Fruit fly (Drosophila melanogaster) whole organism, embryonic: ENCODE results near the gene DopEcR.

ENCODE experiments used
- ATbp ChIP-seq: fragments of 200-800 bp; sonication (Bioruptor generic); optimal IDR thresholded peaks from 2 replicates; lab custom pipeline; 2017; ENCODE audit warnings: missing biosample characterization, mild to moderate bottlenecking, missing genetic modification characterization, missing genetic modification reagents
- Aef1 ChIP-seq: fragments of 200-800 bp; sonication (Bioruptor generic); IDR thresholded peaks from 3 replicates; pipeline ENCODE4 v1.3.6; 2022; ENCODE audit warnings: missing biosample characterization, missing genetic modification characterization
- CG10267 ChIP-seq: fragments of 200-800 bp; sonication (Bioruptor generic); optimal IDR thresholded peaks from 2 replicates; lab custom pipeline; 2018; ENCODE audit warnings: missing biosample characterization, mild to moderate bottlenecking, missing genetic modification characterization, moderate library complexity
- CG10462 ChIP-seq: fragments of 200-800 bp; sonication (Bioruptor generic); optimal IDR thresholded peaks from 2 replicates; lab custom pipeline; 2016; ENCODE audit warnings: missing biosample characterization, missing genetic modification characterization
- CG10979 ChIP-seq: fragments of 200-800 bp; sonication (Bioruptor generic); optimal IDR thresholded peaks from 2 replicates; lab custom pipeline; 2018; ENCODE audit warnings: missing biosample characterization, mild to moderate bottlenecking, missing genetic modification characterization, moderate library complexity
- CG17568 ChIP-seq: fragments of 200-800 bp; sonication (Bioruptor generic); optimal IDR thresholded peaks from 2 replicates; lab custom pipeline; 2018; ENCODE audit warnings: missing biosample characterization, mild to moderate bottlenecking, missing genetic modification characterization, moderate library complexity
- CG17802 ChIP-seq: fragments of 200-800 bp; sonication (Bioruptor generic); optimal IDR thresholded peaks from 2 replicates; lab custom pipeline; 2018; ENCODE audit warnings: missing biosample characterization, mild to moderate bottlenecking, missing genetic modification characterization, moderate library complexity
- CG18262 ChIP-seq: fragments of 200-800 bp; optimal IDR thresholded peaks from 3 replicates; lab custom pipeline; 2019; ENCODE audit warnings: missing biosample characterization, mild to moderate bottlenecking, missing genetic modification characterization, moderate library complexity
- CG2120 ChIP-seq: fragments of 200-800 bp; sonication (Bioruptor generic); optimal IDR thresholded peaks from 3 replicates; lab custom pipeline; 2016; ENCODE audit warnings: missing biosample characterization, missing genetic modification characterization
- CG2678 ChIP-seq: fragments of 200-800 bp; sonication (Bioruptor generic); optimal IDR thresholded peaks from 3 replicates; lab custom pipeline; 2019; ENCODE audit warnings: missing biosample characterization, mild to moderate bottlenecking, missing genetic modification characterization, moderate library complexity
- CG31365 ChIP-seq: fragments of 200-800 bp; sonication (Bioruptor generic); optimal IDR thresholded peaks from 2 replicates; lab custom pipeline; 2018; ENCODE audit warnings: missing biosample characterization, mild to moderate bottlenecking, missing genetic modification characterization
- CG31441 ChIP-seq: fragments of 200-800 bp; sonication (Bioruptor generic); IDR thresholded peaks from 2 replicates; pipeline ENCODE4 v1.3.6; 2022; ENCODE audit warnings: missing biosample characterization, missing genetic modification characterization
- CG6791 ChIP-seq: fragments of 200-800 bp; sonication (Bioruptor generic); IDR thresholded peaks from 3 replicates; pipeline ENCODE4 v1.3.6; 2022; ENCODE audit warnings: missing biosample characterization, missing genetic modification characterization; ENCODE audit not compliant: partially characterized antibody
- CG8281 ChIP-seq: fragments of 200-800 bp; sonication (Bioruptor generic); optimal IDR thresholded peaks from 2 replicates; lab custom pipeline; 2018; ENCODE audit warnings: missing biosample characterization, mild to moderate bottlenecking, missing genetic modification characterization, moderate library complexity
- CG8765 ChIP-seq: fragments of 200-800 bp; sonication (Bioruptor generic); IDR thresholded peaks from 2 replicates; pipeline ENCODE4 v1.3.6; 2022; ENCODE audit warnings: missing biosample characterization, missing genetic modification characterization
- CG8944 ChIP-seq: fragments of 200-800 bp; sonication (Bioruptor generic); optimal IDR thresholded peaks from 3 replicates; lab custom pipeline; 2016; ENCODE audit warnings: missing biosample characterization, missing genetic modification characterization
- CG9727 ChIP-seq: fragments of 200-800 bp; sonication (Bioruptor generic); optimal IDR thresholded peaks from 3 replicates; lab custom pipeline; 2017; ENCODE audit warnings: missing biosample characterization, mild to moderate bottlenecking, missing genetic modification characterization
- Chrac-16 ChIP-seq: fragments of 200-800 bp; sonication (Bioruptor generic); optimal IDR thresholded peaks from 3 replicates; lab custom pipeline; 2016; ENCODE audit warnings: missing biosample characterization, missing genetic modification characterization
- Dad ChIP-seq: fragments of 200-800 bp; sonication (Bioruptor generic); optimal IDR thresholded peaks from 3 replicates; lab custom pipeline; 2016; ENCODE audit warnings: missing biosample characterization, missing genetic modification characterization
- E2f1 ChIP-seq: fragments of 200-800 bp; sonication (Bioruptor generic); IDR thresholded peaks from 2 replicates; pipeline ENCODE4 v1.3.6; 2022; ENCODE audit warnings: missing biosample characterization, missing genetic modification characterization
- Ets65A ChIP-seq: fragments of 200-800 bp; sonication (Bioruptor generic); peaks from one replicate; lab custom pipeline; 2016; ENCODE audit warnings: missing biosample characterization, missing genetic modification characterization
- Fer3 ChIP-seq: fragments of 200-800 bp; sonication (Bioruptor generic); optimal IDR thresholded peaks from 2 replicates; lab custom pipeline; 2018; ENCODE audit warnings: missing biosample characterization, mild to moderate bottlenecking, missing genetic modification characterization, moderate library complexity
- H2.0 ChIP-seq: fragments of 200-800 bp; sonication (Bioruptor generic); IDR thresholded peaks from 2 replicates; pipeline ENCODE4 v1.3.6; 2022; ENCODE audit warnings: missing biosample characterization, missing genetic modification characterization
- HLH3B ChIP-seq: fragments of 200-800 bp; sonication (Bioruptor generic); IDR thresholded peaks from 2 replicates; pipeline ENCODE4 v1.3.6; 2022; ENCODE audit warnings: missing biosample characterization, missing genetic modification characterization
- Hr51 ChIP-seq, 2 experiments: fragments of 200-800 bp; sonication (Bioruptor generic); optimal IDR thresholded peaks; 2 replicates in 1 of 2; 3 replicates in 1 of 2; lab custom pipeline; 2016 to 2018; ENCODE audit warnings: missing biosample characterization in 2 of 2, missing genetic modification characterization in 2 of 2, mild to moderate bottlenecking in 1 of 2, moderate library complexity in 1 of 2
- Nf-YA ChIP-seq: fragments of 200-800 bp; sonication (Bioruptor generic); IDR thresholded peaks from 2 replicates; pipeline ENCODE4 v1.3.6; 2022; ENCODE audit warnings: missing biosample characterization, missing genetic modification characterization
- Ptx1 ChIP-seq: fragments of 200-800 bp; sonication (Bioruptor generic); IDR thresholded peaks from 2 replicates; pipeline ENCODE4 v1.3.6; 2022; ENCODE audit warnings: missing biosample characterization, missing genetic modification characterization
- Rfx ChIP-seq: fragments of 200-800 bp; sonication (Bioruptor generic); IDR thresholded peaks from 2 replicates; pipeline ENCODE4 v1.3.6; 2022; ENCODE audit warnings: missing biosample characterization, missing genetic modification characterization
- Sox102F ChIP-seq: fragments of 200-800 bp; sonication (Bioruptor generic); optimal IDR thresholded peaks from 2 replicates; lab custom pipeline; 2018; ENCODE audit warnings: missing biosample characterization, mild to moderate bottlenecking, missing genetic modification characterization, moderate library complexity
- Ssrp ChIP-seq: fragments of 200-800 bp; sonication (Bioruptor generic); optimal IDR thresholded peaks from 2 replicates; lab custom pipeline; 2018; ENCODE audit warnings: missing biosample characterization, mild to moderate bottlenecking, missing genetic modification characterization, moderate library complexity
- az2 ChIP-seq: fragments of 200-800 bp; sonication (Bioruptor generic); optimal IDR thresholded peaks from 3 replicates; lab custom pipeline; 2016; ENCODE audit warnings: missing biosample characterization, missing genetic modification characterization
- bsh ChIP-seq, 2 experiments: fragments of 200-800 bp; sonication (Bioruptor generic); optimal IDR thresholded peaks; 2 replicates each; lab custom pipeline; 2017 to 2018; ENCODE audit warnings: mild to moderate bottlenecking in 2 of 2, missing biosample characterization in 2 of 2, missing genetic modification characterization in 2 of 2, moderate library complexity in 1 of 2
- caup ChIP-seq: fragments of 200-800 bp; sonication (Bioruptor generic); optimal IDR thresholded peaks from 3 replicates; lab custom pipeline; 2017; ENCODE audit warnings: missing biosample characterization, mild to moderate bottlenecking, missing genetic modification characterization, moderate library complexity; ENCODE audit not compliant: severe bottlenecking
- chif ChIP-seq, 2 experiments: fragments of 200-800 bp; sonication (Bioruptor generic); optimal IDR thresholded peaks; 3 replicates each; lab custom pipeline; 2016; ENCODE audit warnings: missing biosample characterization in 2 of 2, missing genetic modification characterization in 2 of 2
- dati ChIP-seq: fragments of 200-800 bp; sonication (Bioruptor generic); IDR thresholded peaks from 2 replicates; pipeline ENCODE4 v1.3.6; 2022; ENCODE audit warnings: missing biosample characterization, missing genetic modification characterization
- gro ChIP-seq: fragments of 200-800 bp; sonication (Bioruptor generic); optimal IDR thresholded peaks from 2 replicates; lab custom pipeline; 2016; ENCODE audit warnings: missing biosample characterization, missing genetic modification characterization
- hbn ChIP-seq: fragments of 200-800 bp; sonication (Bioruptor generic); IDR thresholded peaks from 2 replicates; pipeline ENCODE4 v1.3.6; 2022; ENCODE audit warnings: missing biosample characterization, missing genetic modification characterization; ENCODE audit not compliant: partially characterized antibody
- hkb ChIP-seq, 2 experiments: fragments of 200-800 bp in 1 of 2; fragments of >200 bp in 1 of 2; sonication (Bioruptor generic) in 1 of 2; IDR thresholded peaks in 1 of 2; optimal IDR thresholded peaks in 1 of 2; 2 replicates each; pipeline versions ENCODE4 v1.3.6 to Lab custom; 2017 to 2022; ENCODE audit warnings: missing biosample characterization in 1 of 2, missing genetic modification characterization in 1 of 2
- jigr1 ChIP-seq: fragments of 200-800 bp; sonication (Bioruptor generic); IDR thresholded peaks from 3 replicates; pipeline ENCODE4 v1.3.6; 2022; ENCODE audit warnings: missing biosample characterization, missing genetic modification characterization
- lilli ChIP-seq: fragments of 200-800 bp; sonication (Bioruptor generic); optimal IDR thresholded peaks from 3 replicates; lab custom pipeline; 2016; ENCODE audit warnings: missing biosample characterization, missing genetic modification characterization
- lmd ChIP-seq: fragments of 200-800 bp; sonication (Bioruptor generic); IDR thresholded peaks from 2 replicates; pipeline ENCODE4 v1.3.6; 2022; ENCODE audit warnings: missing biosample characterization, missing genetic modification characterization
- lov ChIP-seq, 2 experiments: fragments of 200-800 bp in 1 of 2; fragments of >200 bp in 1 of 2; sonication (Bioruptor generic) in 1 of 2; IDR thresholded peaks in 1 of 2; optimal IDR thresholded peaks in 1 of 2; 2 replicates in 1 of 2; 3 replicates in 1 of 2; pipeline versions ENCODE4 v1.3.6 to Lab custom; 2017 to 2022; ENCODE audit warnings: missing biosample characterization in 1 of 2, missing genetic modification characterization in 1 of 2
- otp ChIP-seq: fragments of 200-800 bp; sonication (Bioruptor generic); IDR thresholded peaks from 3 replicates; pipeline ENCODE4, ENCODE4 v1.3.6; 2022; ENCODE audit warnings: missing biosample characterization, missing genetic modification characterization
- rib ChIP-seq: fragments of 200-800 bp; sonication (Bioruptor generic); IDR thresholded peaks from 2 replicates; pipeline ENCODE4 v1.3.6; 2022; ENCODE audit warnings: missing biosample characterization, missing genetic modification characterization
- sim ChIP-seq: fragments of 200-800 bp; sonication (Bioruptor generic); IDR thresholded peaks from 2 replicates; pipeline ENCODE4 v1.3.6; 2022; ENCODE audit warnings: missing biosample characterization, missing genetic modification characterization
- so ChIP-seq: fragments of 200-800 bp; sonication (Bioruptor generic); IDR thresholded peaks from 3 replicates; pipeline ENCODE4 v1.3.6; 2022; ENCODE audit warnings: missing biosample characterization, missing genetic modification characterization
- tup ChIP-seq: fragments of 200-800 bp; sonication (Bioruptor generic); optimal IDR thresholded peaks from 2 replicates; lab custom pipeline; 2016; ENCODE audit warnings: missing biosample characterization, mild to moderate bottlenecking, missing genetic modification characterization, moderate library complexity
- unpg ChIP-seq: fragments of 200-800 bp; sonication (Bioruptor generic); optimal IDR thresholded peaks from 3 replicates; lab custom pipeline; 2018; ENCODE audit warnings: missing biosample characterization, mild to moderate bottlenecking, missing genetic modification characterization, moderate library complexity

DopEcR gene

DNA sequence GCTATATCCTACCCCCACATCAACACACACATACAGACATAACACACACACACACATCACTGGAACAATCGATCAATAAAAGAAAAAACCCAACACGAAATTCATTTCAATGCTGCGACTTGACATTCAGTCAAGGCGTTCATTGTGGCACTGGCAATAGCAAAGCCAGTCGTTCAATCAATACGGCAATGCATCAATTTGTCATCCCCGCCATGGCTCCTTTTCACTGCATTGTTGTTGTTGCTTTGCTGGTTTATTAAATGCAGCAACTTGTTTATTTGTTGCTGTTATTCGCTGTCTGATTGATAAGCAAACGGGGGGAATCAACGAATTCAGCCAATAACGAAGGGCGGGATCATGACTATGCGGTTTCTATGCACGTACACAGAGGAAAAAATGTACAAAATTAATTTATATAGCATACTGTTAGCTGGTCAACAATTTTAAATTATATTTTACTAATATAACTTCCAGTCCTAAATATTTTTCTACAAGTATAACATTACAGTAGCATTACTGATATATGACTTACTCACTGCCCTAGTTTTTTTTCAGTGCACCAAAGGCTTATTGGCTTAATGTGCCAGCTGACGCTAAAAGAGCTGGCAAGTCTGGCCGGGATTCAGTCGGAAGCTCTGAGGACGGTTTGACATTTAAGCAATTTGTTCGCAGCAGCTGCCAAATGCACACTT, 4.4 kb downstream of the DopEcR start (continued):
- no peak for TF ChIP-seq hkb (optimal IDR thresholded peaks at IDR 0.05; lab: Kevin White, UChicago)
- TF ChIP-seq hkb (GFP tag; IDR thresholded peaks at IDR 0.05; lab: Robert Waterston, UW): peak; percentile 50
- peak; percentile 18 for TF ChIP-seq ATbp (GFP tag; lab: Kevin White, UChicago)
- TF ChIP-seq CG8765 (GFP tag; lab: Robert Waterston, UW): peak; percentile 21; the same call in 1 of the 2 replicates
- peak; percentile 39 for TF ChIP-seq unpg (GFP tag; lab: Kevin White, UChicago)
- no peak for TF ChIP-seq so (GFP tag; lab: Robert Waterston, UW)
- TF ChIP-seq chif (GFP tag; optimal IDR thresholded peaks at IDR 0.05; lab: Kevin White, UChicago): no peak
- no peak for TF ChIP-seq CG17802 (tag; lab: Kevin White, UChicago)
- no peak for TF ChIP-seq Fer3 (tag; lab: Kevin White, UChicago)
- TF ChIP-seq dati: no peak
- TF ChIP-seq CG9727 (GFP tag; lab: Kevin White, UChicago): no peak
- TF ChIP-seq Nf-YA (GFP tag; lab: Robert Waterston, UW): no peak
- no peak for TF ChIP-seq CG10267
- no peak for TF ChIP-seq otp (GFP tag; lab: Robert Waterston, UW)
- TF ChIP-seq lov (optimal IDR thresholded peaks at IDR 0.05; lab: Kevin White, UChicago): no peak
- no peak for TF ChIP-seq lov (GFP tag; IDR thresholded peaks at IDR 0.05; lab: Robert Waterston, UW)
- peak in 1 of 2 experiments; percentile 56 for TF ChIP-seq Hr51 (GFP tag; optimal IDR thresholded peaks at IDR 0.05; lab: Kevin White, UChicago)
- TF ChIP-seq lilli (GFP tag; lab: Kevin White, UChicago): no peak
- TF ChIP-seq CG31441 (GFP tag; lab: Robert Waterston, UW): 0 out of 2 replicates have a peak, but pooled peaks have one; percentile 21
- no peak for TF ChIP-seq CG10462
- TF ChIP-seq Sox102F: peak; percentile 40
- peak; percentile 15 for TF ChIP-seq az2 (GFP tag; lab: Kevin White, UChicago)
- TF ChIP-seq CG8281 (tag; lab: Kevin White, UChicago): peak; percentile 98
- TF ChIP-seq CG18262 (tag; lab: Kevin White, UChicago): peak; percentile 18
- no peak for TF ChIP-seq caup (GFP tag; lab: Kevin White, UChicago)
- TF ChIP-seq Chrac-16 (GFP tag; lab: Kevin White, UChicago): no peak
- peak; percentile 40; the same call in 1 of the 2 replicates for TF ChIP-seq HLH3B
- TF ChIP-seq Dad (GFP tag; lab: Kevin White, UChicago): no peak
- no peak for TF ChIP-seq rib (GFP tag; lab: Robert Waterston, UW)
- no peak for TF ChIP-seq CG17568 (GFP tag; lab: Kevin White, UChicago)
- no peak for TF ChIP-seq CG31365 (tag; lab: Kevin White, UChicago)
- TF ChIP-seq bsh (GFP tag; optimal IDR thresholded peaks at IDR 0.05; lab: Kevin White, UChicago): peak in 1 of 2 experiments; percentile 21
- TF ChIP-seq H2.0 (GFP tag; lab: Robert Waterston, UW): peak; percentile 39
- TF ChIP-seq CG2120 (GFP tag; lab: Kevin White, UChicago): no peak
- peak; percentile 0 for TF ChIP-seq Ssrp (tag; lab: Kevin White, UChicago)
- no peak for TF ChIP-seq CG8944 (GFP tag; lab: Kevin White, UChicago)
- TF ChIP-seq hbn (GFP tag; lab: Robert Waterston, UW): no peak
- TF ChIP-seq sim (GFP tag; lab: Robert Waterston, UW): no peak
- no peak for TF ChIP-seq jigr1 (GFP tag; lab: Robert Waterston, UW)
- TF ChIP-seq Rfx (GFP tag; lab: Robert Waterston, UW): peak; percentile 32; the same call in 1 of the 2 replicates
- no peak for TF ChIP-seq CG6791 (GFP tag; lab: Robert Waterston, UW)
- no peak for TF ChIP-seq Aef1 (GFP tag; lab: Robert Waterston, UW)
- peak; percentile 34; the same call in 1 of the 2 replicates for TF ChIP-seq lmd
- TF ChIP-seq gro (GFP tag; lab: Kevin White, UChicago): no peak
- TF ChIP-seq CG2678 (tag; lab: Kevin White, UChicago): no peak
- peak; percentile 64 for TF ChIP-seq Ptx1 (GFP tag; lab: Robert Waterston, UW)
- no peak for TF ChIP-seq Ets65A (GFP tag; lab: Kevin White, UChicago)
- no peak for TF ChIP-seq E2f1 (GFP tag; lab: Robert Waterston, UW)
- TF ChIP-seq CG10979: peak; percentile 29
- no peak for TF ChIP-seq tup
